Fruit fly (Drosophila melanogaster): ENCODE results near the gene rdgC.

The rdgC gene

dm6 chr3L:20226153-20226552 is 21.7 kb upstream of the rdgC start (continued):
- TF ChIP-seq nom (GFP tag; optimal IDR thresholded peaks at IDR 0.05) (no peak), ATbp (GFP tag; optimal IDR thresholded peaks at IDR 0.05) (no peak), pzg (GFP tag; optimal IDR thresholded peaks at IDR 0.05) (peak; percentile 72), D19A (tag; optimal IDR thresholded peaks at IDR 0.05) (no peak), CG13894 (tag; optimal IDR thresholded peaks at IDR 0.05) (no peak), Dip2 (GFP tag; IDR thresholded peaks at IDR 0.05) (no peak), dmrt99B (tag; optimal IDR thresholded peaks at IDR 0.05) (no peak), CG7786 (GFP tag; optimal IDR thresholded peaks at IDR 0.05) (no peak), Oaz (GFP tag; IDR thresholded peaks at IDR 0.05) (no peak), MBD-R2 (GFP tag; IDR thresholded peaks at IDR 0.05) (peak; percentile 64), Bgb (GFP tag; IDR thresholded peaks at IDR 0.05; ENCODE audit: partially characterized antibody) (no peak), CG34224 (GFP tag; IDR thresholded peaks at IDR 0.05; ENCODE audit: partially characterized antibody) (no peak; the same call in 2 of the 3 replicates), CG13296 (GFP tag; optimal IDR thresholded peaks at IDR 0.05) (no peak), dpn (GFP tag; optimal IDR thresholded peaks at IDR 0.05) (no peak), CG12104 (GFP tag; optimal IDR thresholded peaks at IDR 0.05) (no peak), CG5245 (GFP tag; optimal IDR thresholded peaks at IDR 0.05) (no peak), CG31388 (GFP tag; optimal IDR thresholded peaks at IDR 0.05) (no peak), CG9876 (GFP tag; optimal IDR thresholded peaks at IDR 0.05) (no peak), Fer1 (GFP tag; optimal IDR thresholded peaks at IDR 0.05) (no peak), chn (GFP tag; optimal IDR thresholded peaks at IDR 0.05) (no peak), CG17385 (GFP tag; optimal IDR thresholded peaks at IDR 0.05) (no peak), CG14965 (GFP tag; optimal IDR thresholded peaks at IDR 0.05; ENCODE audit: borderline replicate concordance) (no peak), CG15696 (tag; optimal IDR thresholded peaks at IDR 0.05) (no peak), lbe (GFP tag; optimal IDR thresholded peaks at IDR 0.05) (no peak), CG3838 (GFP tag; optimal IDR thresholded peaks at IDR 0.05) (no peak), CG2875 (GFP tag; optimal IDR thresholded peaks at IDR 0.05) (no peak), Sry-β (GFP tag; optimal IDR thresholded peaks at IDR 0.05) (no peak), B-H2 (GFP tag; optimal IDR thresholded peaks at IDR 0.05) (no peak), H2.0 (GFP tag; IDR thresholded peaks at IDR 0.05) (no peak), Meics (GFP tag; optimal IDR thresholded peaks at IDR 0.05) (no peak), bigmax (GFP tag; optimal IDR thresholded peaks at IDR 0.05) (no peak), Ets97D (GFP tag; optimal IDR thresholded peaks at IDR 0.05) (peak; percentile 72), CoRest (tag; optimal IDR thresholded peaks at IDR 0.05) (peak; percentile 38), seq (GFP tag; IDR thresholded peaks at IDR 0.05) (no peak), Dfd (GFP tag; optimal IDR thresholded peaks at IDR 0.05) (no peak), Atf6 (GFP tag; IDR thresholded peaks at IDR 0.05) (no peak), Ets65A (GFP tag) (no peak), CG9797 (GFP tag; optimal IDR thresholded peaks at IDR 0.05) (peak; percentile 81), CG3163 (GFP tag; optimal IDR thresholded peaks at IDR 0.05) (no peak), odd (GFP tag; optimal IDR thresholded peaks at IDR 0.05) (no peak), Lim3 (GFP tag; IDR thresholded peaks at IDR 0.05) (no peak), HmgZ (tag; optimal IDR thresholded peaks at IDR 0.05) (no peak), kah (GFP tag; optimal IDR thresholded peaks at IDR 0.05) (no peak), CG17361 (GFP tag; IDR thresholded peaks at IDR 0.05) (no peak), CG4328 (GFP tag; optimal IDR thresholded peaks at IDR 0.05) (no peak), run (tag; optimal IDR thresholded peaks at IDR 0.05) (no peak), jumu (GFP tag; optimal IDR thresholded peaks at IDR 0.05) (no peak), Sin3A (optimal IDR thresholded peaks at IDR 0.05) (peak; percentile 90), H15 (GFP tag; IDR thresholded peaks at IDR 0.05) (no peak), NK7.1 (GFP tag; optimal IDR thresholded peaks at IDR 0.05) (no peak), CG10274 (GFP tag; optimal IDR thresholded peaks at IDR 0.05) (no peak), vfl (GFP tag; optimal IDR thresholded peaks at IDR 0.05) (no peak), Rx (GFP tag; IDR thresholded peaks at IDR 0.05) (no peak)

Data from whole organism, embryonic.